Fruit fly (Drosophila melanogaster) whole organism, embryonic: ENCODE results near the gene Spt7.
A peak's percentile ranks its signal among the peaks of the same experiment; 100 is the strongest.

ENCODE experiments used
- B-H2 ChIP-seq: fragments of 200-800 bp; sonication (Bioruptor generic); optimal IDR thresholded peaks from 2 replicates; lab custom pipeline; 2018; ENCODE audit warnings: missing biosample characterization, mild to moderate bottlenecking, missing genetic modification characterization
- Bteb2 ChIP-seq: fragments of 200-800 bp; sonication (Bioruptor generic); optimal IDR thresholded peaks from 2 replicates; lab custom pipeline; 2016; ENCODE audit warnings: missing biosample characterization, missing genetic modification characterization
- CG10147 ChIP-seq: fragments of 200-800 bp; sonication (Bioruptor generic); optimal IDR thresholded peaks from 2 replicates; lab custom pipeline; 2019; ENCODE audit warnings: missing biosample characterization, mild to moderate bottlenecking, missing genetic modification characterization, moderate library complexity
- CG11504 ChIP-seq: fragments of 200-800 bp; sonication (Bioruptor generic); optimal IDR thresholded peaks from 3 replicates; lab custom pipeline; 2019; ENCODE audit warnings: missing biosample characterization, mild to moderate bottlenecking, missing genetic modification characterization, moderate library complexity
- CG11560 ChIP-seq: fragments of 200-800 bp; sonication (Bioruptor generic); IDR thresholded peaks from 3 replicates; pipeline ENCODE4 v1.3.6; 2022; ENCODE audit warnings: missing biosample characterization, missing genetic modification characterization
- CG12219 ChIP-seq: fragments of 200-800 bp; sonication (Bioruptor generic); optimal IDR thresholded peaks from 3 replicates; lab custom pipeline; 2018; ENCODE audit warnings: missing biosample characterization, mild to moderate bottlenecking, missing genetic modification characterization
- CG12236 ChIP-seq: fragments of 200-800 bp; sonication (Bioruptor generic); optimal IDR thresholded peaks from 2 replicates; lab custom pipeline; 2016; ENCODE audit warnings: missing biosample characterization, missing genetic modification characterization
- CG12942 ChIP-seq: fragments of 200-800 bp; sonication (Bioruptor generic); optimal IDR thresholded peaks from 3 replicates; lab custom pipeline; 2016; ENCODE audit warnings: missing biosample characterization, missing genetic modification characterization
- CG14965 ChIP-seq: fragments of 200-800 bp; sonication (Bioruptor generic); optimal IDR thresholded peaks from 2 replicates; lab custom pipeline; 2016; ENCODE audit warnings: missing biosample characterization, missing genetic modification characterization, borderline replicate concordance
- CG15269 ChIP-seq: fragments of 200-800 bp; sonication (Bioruptor generic); optimal IDR thresholded peaks from 2 replicates; lab custom pipeline; 2018; ENCODE audit warnings: missing biosample characterization, mild to moderate bottlenecking, missing genetic modification characterization, moderate library complexity
- CG17359 ChIP-seq: fragments of 200-800 bp; sonication (Bioruptor generic); optimal IDR thresholded peaks from 3 replicates; lab custom pipeline; 2018; ENCODE audit warnings: missing biosample characterization, mild to moderate bottlenecking, missing genetic modification characterization, moderate library complexity
- CG1792 ChIP-seq: fragments of 200-800 bp; sonication (Bioruptor generic); optimal IDR thresholded peaks from 2 replicates; lab custom pipeline; 2016; ENCODE audit warnings: missing biosample characterization, missing genetic modification characterization
- CG18476 ChIP-seq: fragments of 200-800 bp; sonication (Bioruptor generic); optimal IDR thresholded peaks from 2 replicates; lab custom pipeline; 2016; ENCODE audit warnings: missing biosample characterization, mild to moderate bottlenecking, missing genetic modification characterization
- CG2116 ChIP-seq: fragments of 200-800 bp; sonication (Bioruptor generic); optimal IDR thresholded peaks from 3 replicates; lab custom pipeline; 2018; ENCODE audit warnings: missing biosample characterization, mild to moderate bottlenecking, missing genetic modification characterization
- CG2120 ChIP-seq: fragments of 200-800 bp; sonication (Bioruptor generic); optimal IDR thresholded peaks from 3 replicates; lab custom pipeline; 2016; ENCODE audit warnings: missing biosample characterization, missing genetic modification characterization
- CG2678 ChIP-seq: fragments of 200-800 bp; sonication (Bioruptor generic); optimal IDR thresholded peaks from 3 replicates; lab custom pipeline; 2019; ENCODE audit warnings: missing biosample characterization, mild to moderate bottlenecking, missing genetic modification characterization, moderate library complexity
- CG32772 ChIP-seq: fragments of 200-800 bp; sonication (Bioruptor generic); IDR thresholded peaks from 2 replicates; pipeline ENCODE4 v1.3.6; 2022; ENCODE audit warnings: missing biosample characterization, missing genetic modification characterization
- CG34224 ChIP-seq: fragments of 200-800 bp; sonication (Bioruptor generic); IDR thresholded peaks from 3 replicates; pipeline ENCODE4 v1.3.6; 2022; ENCODE audit warnings: missing biosample characterization, missing genetic modification characterization; ENCODE audit not compliant: partially characterized antibody
- CG6654 ChIP-seq: fragments of 200-800 bp; sonication (Bioruptor generic); optimal IDR thresholded peaks from 2 replicates; lab custom pipeline; 2017; ENCODE audit warnings: missing biosample characterization, mild to moderate bottlenecking, missing genetic modification characterization
- CG7357 ChIP-seq: fragments of 200-800 bp; sonication (Bioruptor generic); IDR thresholded peaks from 3 replicates; pipeline ENCODE4 v1.3.6; 2022; ENCODE audit warnings: missing biosample characterization, missing genetic modification characterization
- CG7745 ChIP-seq: fragments of 200-800 bp; sonication (Bioruptor generic); optimal IDR thresholded peaks from 2 replicates; lab custom pipeline; 2018; ENCODE audit warnings: missing biosample characterization, mild to moderate bottlenecking, missing genetic modification characterization, moderate library complexity
- Chrac-16 ChIP-seq: fragments of 200-800 bp; sonication (Bioruptor generic); optimal IDR thresholded peaks from 3 replicates; lab custom pipeline; 2016; ENCODE audit warnings: missing biosample characterization, missing genetic modification characterization
- D19B ChIP-seq: fragments of 200-800 bp; sonication (Bioruptor generic); optimal IDR thresholded peaks from 2 replicates; lab custom pipeline; 2017; ENCODE audit warnings: missing biosample characterization, mild to moderate bottlenecking, missing genetic modification characterization
- Eip74EF ChIP-seq, 2 experiments: fragments of 200-800 bp in 1 of 2; fragments of >200 bp in 1 of 2; sonication (Bioruptor generic) in 1 of 2; optimal IDR thresholded peaks; 2 replicates each; lab custom pipeline; 2017 to 2019; ENCODE audit warnings: missing biosample characterization in 2 of 2, missing genetic modification characterization in 2 of 2, mild to moderate bottlenecking in 1 of 2, moderate library complexity in 1 of 2
- Gsc ChIP-seq: fragments of 200-800 bp; sonication (Bioruptor generic); IDR thresholded peaks from 2 replicates; pipeline ENCODE4 v1.3.6; 2022; ENCODE audit warnings: missing biosample characterization, missing genetic modification characterization
- Hr39 ChIP-seq: fragments of >200 bp; optimal IDR thresholded peaks from 2 replicates; lab custom pipeline; 2017
- Lhr ChIP-seq: fragments of 200-800 bp; sonication (Bioruptor generic); optimal IDR thresholded peaks from 3 replicates; lab custom pipeline; 2017; ENCODE audit warnings: mild to moderate bottlenecking, missing biosample characterization, missing genetic modification reagents, missing genetic modification characterization
- Neu2 ChIP-seq: fragments of 200-800 bp; sonication (Bioruptor generic); optimal IDR thresholded peaks from 3 replicates; lab custom pipeline; 2016; ENCODE audit warnings: missing biosample characterization, missing genetic modification characterization, borderline replicate concordance
- Sox102F ChIP-seq: fragments of 200-800 bp; sonication (Bioruptor generic); optimal IDR thresholded peaks from 2 replicates; lab custom pipeline; 2018; ENCODE audit warnings: missing biosample characterization, mild to moderate bottlenecking, missing genetic modification characterization, moderate library complexity
- TFAM ChIP-seq: fragments of 200-800 bp; sonication (Bioruptor generic); optimal IDR thresholded peaks from 2 replicates; lab custom pipeline; 2017; ENCODE audit warnings: missing biosample characterization, missing genetic modification characterization, inconsistent platforms
- amos ChIP-seq: fragments of 200-800 bp; sonication (Bioruptor generic); IDR thresholded peaks from 2 replicates; pipeline ENCODE4 v1.3.6; 2022; ENCODE audit warnings: missing biosample characterization, missing genetic modification characterization; ENCODE audit not compliant: partially characterized antibody
- ato ChIP-seq: fragments of 200-800 bp; sonication (Bioruptor generic); IDR thresholded peaks from 2 replicates; pipeline ENCODE4 v1.3.6; 2022; ENCODE audit warnings: missing biosample characterization, missing genetic modification characterization; ENCODE audit not compliant: partially characterized antibody
- cg ChIP-seq: fragments of 200-800 bp; sonication (Bioruptor generic); optimal IDR thresholded peaks from 3 replicates; lab custom pipeline; 2019; ENCODE audit warnings: missing biosample characterization, mild to moderate bottlenecking, missing genetic modification characterization, moderate library complexity
- danr ChIP-seq: fragments of 200-800 bp; sonication (Bioruptor generic); IDR thresholded peaks from 2 replicates; pipeline ENCODE4 v1.3.6; 2022; ENCODE audit warnings: missing biosample characterization, missing genetic modification characterization
- dmrt11E ChIP-seq: fragments of 200-800 bp; sonication (Bioruptor generic); optimal IDR thresholded peaks from 3 replicates; lab custom pipeline; 2018; ENCODE audit warnings: missing biosample characterization, mild to moderate bottlenecking, missing genetic modification characterization, moderate library complexity
- esg ChIP-seq: fragments of 200-800 bp; sonication (Bioruptor generic); conservative IDR thresholded peaks from 2 replicates; pipeline ENCODE4 v1.3.6; 2022; ENCODE audit warnings: missing biosample characterization, missing genetic modification characterization
- grau ChIP-seq: fragments of 200-800 bp; optimal IDR thresholded peaks from 3 replicates; lab custom pipeline; 2019; ENCODE audit warnings: missing biosample characterization, mild to moderate bottlenecking, missing genetic modification characterization, moderate library complexity
- gsb-n ChIP-seq: fragments of 200-800 bp; sonication (Bioruptor generic); optimal IDR thresholded peaks from 3 replicates; lab custom pipeline; 2018; ENCODE audit warnings: missing biosample characterization, mild to moderate bottlenecking, missing genetic modification characterization
- nau ChIP-seq: fragments of 200-800 bp; sonication (Bioruptor generic); optimal IDR thresholded peaks from 3 replicates; lab custom pipeline; 2017; ENCODE audit warnings: missing biosample characterization, mild to moderate bottlenecking, missing genetic modification characterization, missing genetic modification reagents
- peb ChIP-seq: fragments of 200-800 bp; sonication (Bioruptor generic); IDR thresholded peaks from 2 replicates; pipeline ENCODE4 v1.3.6; 2022; ENCODE audit warnings: missing biosample characterization, missing genetic modification characterization
- prd ChIP-seq, 3 experiments: fragments of >200 bp in 2 of 3; fragments of 200-800 bp in 1 of 3; sonication (Bioruptor generic) in 1 of 3; optimal IDR thresholded peaks in 2 of 3; IDR thresholded peaks in 1 of 3; 2 replicates in 2 of 3; 3 replicates in 1 of 3; pipeline versions ENCODE4 v1.3.6 to Lab custom; 2017 to 2022; ENCODE audit warnings: missing biosample characterization in 1 of 3, missing genetic modification characterization in 1 of 3
- sc ChIP-seq, 3 experiments: fragments of >200 bp in 2 of 3; fragments of 200-800 bp in 1 of 3; sonication (Bioruptor generic) in 1 of 3; optimal IDR thresholded peaks; 2 replicates in 2 of 3; 3 replicates in 1 of 3; lab custom pipeline; 2017; ENCODE audit warnings: mild to moderate bottlenecking in 1 of 3, missing biosample characterization in 1 of 3, missing genetic modification characterization in 1 of 3, missing genetic modification reagents in 1 of 3
- schlank ChIP-seq: fragments of 200-800 bp; sonication (Bioruptor generic); optimal IDR thresholded peaks from 2 replicates; lab custom pipeline; 2018; ENCODE audit warnings: missing biosample characterization, mild to moderate bottlenecking, missing genetic modification characterization
- sens-2 ChIP-seq: fragments of 200-800 bp; sonication (Bioruptor generic); IDR thresholded peaks from 2 replicates; pipeline ENCODE4 v1.3.6; 2022; ENCODE audit warnings: missing biosample characterization, missing genetic modification characterization
- stwl ChIP-seq: fragments of 200-800 bp; sonication (Bioruptor generic); optimal IDR thresholded peaks from 3 replicates; lab custom pipeline; 2018; ENCODE audit warnings: missing biosample characterization, mild to moderate bottlenecking, missing genetic modification characterization, moderate library complexity
- toy ChIP-seq: fragments of 200-800 bp; sonication (Bioruptor generic); IDR thresholded peaks from 2 replicates; pipeline ENCODE4 v1.3.6; 2022; ENCODE audit warnings: missing biosample characterization, missing genetic modification characterization
- vvl ChIP-seq: fragments of 200-800 bp; sonication (Bioruptor generic); IDR thresholded peaks from 2 replicates; pipeline ENCODE4 v1.3.6; 2022; ENCODE audit warnings: missing biosample characterization, missing genetic modification characterization
- zen2 ChIP-seq: fragments of 200-800 bp; sonication (Bioruptor generic); IDR thresholded peaks from 3 replicates; pipeline ENCODE4 v1.3.6; 2022; ENCODE audit warnings: missing biosample characterization, missing genetic modification characterization; ENCODE audit not compliant: partially characterized antibody

The Spt7 gene

DNA sequence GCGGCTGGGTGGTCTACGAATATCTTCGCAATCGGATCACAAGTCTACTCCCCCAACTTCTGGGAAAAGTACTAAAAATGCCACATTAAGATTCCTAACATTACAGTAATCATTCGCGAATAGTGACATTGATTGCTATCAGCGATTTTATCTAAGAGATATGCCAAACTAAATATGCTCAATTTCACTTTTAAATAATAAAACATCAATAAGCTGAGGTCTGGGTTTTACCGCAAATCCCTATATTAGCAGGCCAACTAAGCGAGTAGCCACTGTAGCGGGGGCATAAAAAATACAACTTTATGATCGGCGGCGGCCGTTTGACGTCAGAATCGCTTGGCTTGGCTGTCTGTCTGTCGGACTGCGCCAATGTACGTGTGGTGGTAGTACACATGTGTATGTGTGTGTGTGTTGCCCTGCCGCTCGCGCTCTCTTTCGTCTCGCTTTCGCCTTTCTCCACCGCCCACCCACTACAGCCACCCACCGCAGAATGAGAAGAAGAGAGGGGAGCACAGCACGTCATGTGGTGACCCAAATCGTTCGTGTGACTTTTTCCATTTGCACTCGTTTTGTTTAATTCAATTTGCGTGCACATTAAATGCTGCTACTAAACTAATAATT, 30.1 kb downstream of the Spt7 start (continued):
- TF ChIP-seq D19B (peak; percentile 79), Neu2 (GFP tag; lab: Kevin White, UChicago) (no peak), CG2120 (GFP tag; lab: Kevin White, UChicago) (peak; percentile 98), prd (optimal IDR thresholded peaks at IDR 0.05; lab: Kevin White, UChicago) (no peak), prd (GFP tag; IDR thresholded peaks at IDR 0.05; lab: Robert Waterston, UW) (peak; percentile 97), CG2678 (tag; lab: Kevin White, UChicago) (peak; percentile 96), toy (GFP tag; lab: Robert Waterston, UW) (peak; percentile 91), vvl (GFP tag; lab: Robert Waterston, UW) (peak; percentile 98), danr (GFP tag; lab: Robert Waterston, UW) (peak; percentile 91), CG10147 (peak; percentile 89), CG12942 (GFP tag; lab: Kevin White, UChicago) (peak; percentile 93), CG12219 (peak; percentile 93), Gsc (GFP tag; lab: Robert Waterston, UW) (peak; percentile 86), CG34224 (GFP tag; lab: Robert Waterston, UW) (no peak), CG11504 (peak; percentile 94), gsb-n (peak; percentile 92), CG17359 (tag; lab: Kevin White, UChicago) (peak; percentile 94), sc (optimal IDR thresholded peaks at IDR 0.05; lab: Kevin White, UChicago) (no peak), sc (GFP tag; optimal IDR thresholded peaks at IDR 0.05; lab: Kevin White, UChicago) (peak; percentile 88), amos (no peak), CG32772 (GFP tag; lab: Robert Waterston, UW) (peak; percentile 97), CG18476 (GFP tag; lab: Kevin White, UChicago) (peak; percentile 77), Eip74EF (GFP tag; optimal IDR thresholded peaks at IDR 0.05; lab: Kevin White, UChicago) (peak in 1 of 2 experiments; percentile 94), CG15269 (tag; lab: Kevin White, UChicago) (peak; percentile 97), peb (GFP tag; lab: Robert Waterston, UW) (peak; percentile 93), CG11560 (peak; percentile 89), dmrt11E (tag; lab: Kevin White, UChicago) (peak; percentile 75), B-H2 (GFP tag; lab: Kevin White, UChicago) (peak; percentile 89), Chrac-16 (GFP tag; lab: Kevin White, UChicago) (peak; percentile 96), Lhr (GFP tag; lab: Kevin White, UChicago) (peak; percentile 77), CG2116 (GFP tag; lab: Kevin White, UChicago) (peak; percentile 50), sens-2 (GFP tag; lab: Robert Waterston, UW) (peak; percentile 88), cg (GFP tag; lab: Kevin White, UChicago) (peak; percentile 67), Hr39 (lab: Kevin White, UChicago) (no peak), Bteb2 (GFP tag; lab: Kevin White, UChicago) (peak; percentile 93), CG7357 (peak; percentile 86), zen2 (GFP tag; lab: Robert Waterston, UW) (no peak), schlank (tag; lab: Kevin White, UChicago) (peak; percentile 96), CG12236 (GFP tag; lab: Kevin White, UChicago) (peak; percentile 88), CG1792 (GFP tag; lab: Kevin White, UChicago) (peak; percentile 81), ato (no peak), TFAM (no peak), stwl (tag; lab: Kevin White, UChicago) (no peak), CG6654 (GFP tag; lab: Kevin White, UChicago) (peak; percentile 81), CG14965 (GFP tag; lab: Kevin White, UChicago) (peak; percentile 50), nau (peak; percentile 89), Sox102F (GFP tag; lab: Kevin White, UChicago) (peak; percentile 97), CG7745 (no peak), esg (GFP tag; lab: Robert Waterston, UW) (peak; percentile 94), grau (tag; lab: Kevin White, UChicago) (peak; percentile 99)
